Worm (Caenorhabditis elegans) whole organism, mixed stage, embryonic: Measurements from ENCODE around the gene C17G10.13.
"Not testable (repeated sequence)": the region's sequence is repeated elsewhere in the genome, so short reads cannot be mapped to it uniquely, and the experiment has no call there.

Experiments
- M03D4.4 ChIP-seq: sonication (generic microtip); optimal IDR thresholded peaks from 2 replicates; lab custom pipeline; 2017; ENCODE audit warnings: mild to moderate bottlenecking, missing genetic modification characterization, missing compliant biosample characterization
- bed-3 ChIP-seq: fragments of 200-800 bp; sonication (Bioruptor generic); optimal IDR thresholded peaks from 3 replicates; lab custom pipeline; 2018; ENCODE audit warnings: mild to moderate bottlenecking, missing genetic modification characterization, moderate library complexity, missing compliant biosample characterization
- blmp-1 ChIP-seq: fragments of 150-350 bp; optimal IDR thresholded peaks from 2 replicates; lab custom pipeline; 2014; ENCODE audit warnings: missing biosample characterization, missing genetic modification characterization
- ceh-43 ChIP-seq: fragments of 200-800 bp; sonication (Bioruptor generic); optimal IDR thresholded peaks from 2 replicates; lab custom pipeline; 2018; ENCODE audit warnings: mild to moderate bottlenecking, missing genetic modification characterization, moderate library complexity, missing compliant biosample characterization
- ceh-83 ChIP-seq: fragments of 200-800 bp; sonication (Bioruptor generic); optimal IDR thresholded peaks from 2 replicates; lab custom pipeline; 2018; ENCODE audit warnings: mild to moderate bottlenecking, missing genetic modification characterization, missing compliant biosample characterization
- ces-1 ChIP-seq: fragments of 150-350 bp; optimal IDR thresholded peaks from 2 replicates; lab custom pipeline; 2014; ENCODE audit warnings: missing biosample characterization, missing genetic modification reagents, missing genetic modification characterization
- drap-1 ChIP-seq: fragments of 200-800 bp; sonication (Bioruptor generic); optimal IDR thresholded peaks from 3 replicates; lab custom pipeline; 2018; ENCODE audit warnings: mild to moderate bottlenecking, missing genetic modification characterization, missing compliant biosample characterization
- elt-1 ChIP-seq: sonication (generic microtip); optimal IDR thresholded peaks from 2 replicates; lab custom pipeline; 2017; ENCODE audit warnings: missing genetic modification characterization, mild to moderate bottlenecking, missing compliant biosample characterization, antibody characterized with exemption, moderate library complexity, borderline replicate concordance; ENCODE audit not compliant: insufficient read depth
- elt-3 ChIP-seq: fragments of 150-350 bp; optimal IDR thresholded peaks from 2 replicates; lab custom pipeline; 2014; ENCODE audit warnings: missing biosample characterization, missing genetic modification characterization
- flh-1 ChIP-seq: fragments of 200-800 bp; sonication (Bioruptor generic); optimal IDR thresholded peaks from 2 replicates; lab custom pipeline; 2018; ENCODE audit warnings: mild to moderate bottlenecking, missing genetic modification characterization, moderate library complexity, missing compliant biosample characterization
- ham-2 ChIP-seq: fragments of 200-800 bp; sonication (Bioruptor generic); optimal IDR thresholded peaks from 2 replicates; lab custom pipeline; 2018; ENCODE audit warnings: mild to moderate bottlenecking, missing genetic modification characterization, missing compliant biosample characterization
- hlh-1 ChIP-seq: fragments of 150-350 bp; optimal IDR thresholded peaks from 2 replicates; lab custom pipeline; 2014; ENCODE audit warnings: missing biosample characterization, missing genetic modification reagents, missing genetic modification characterization
- lin-32 ChIP-seq: fragments of 200-800 bp; sonication (Bioruptor generic); optimal IDR thresholded peaks from 2 replicates; lab custom pipeline; 2018; ENCODE audit warnings: mild to moderate bottlenecking, missing genetic modification characterization, missing compliant biosample characterization
- lsy-2 ChIP-seq: fragments of 150-350 bp; optimal IDR thresholded peaks from 2 replicates; lab custom pipeline; 2014; ENCODE audit warnings: missing biosample characterization, missing genetic modification characterization
- mab-5 ChIP-seq: fragments of 150-350 bp; optimal IDR thresholded peaks from 2 replicates; lab custom pipeline; 2014; ENCODE audit warnings: missing biosample characterization, missing genetic modification characterization
- mep-1 ChIP-seq: fragments of 150-350 bp; optimal IDR thresholded peaks from 2 replicates; lab custom pipeline; 2017; ENCODE audit warnings: missing biosample characterization, missing genetic modification reagents, missing genetic modification characterization, inconsistent platforms
- mls-2 ChIP-seq: sonication (generic microtip); optimal IDR thresholded peaks from 2 replicates; lab custom pipeline; 2016; ENCODE audit warnings: mild to moderate bottlenecking, missing genetic modification characterization, moderate library complexity, missing compliant biosample characterization
- nhr-12 ChIP-seq: fragments of 150-350 bp; optimal IDR thresholded peaks from 2 replicates; lab custom pipeline; 2014; ENCODE audit warnings: missing biosample characterization, missing genetic modification characterization
- nhr-2 ChIP-seq: fragments of 150-350 bp; optimal IDR thresholded peaks from 2 replicates; lab custom pipeline; 2014; ENCODE audit warnings: missing biosample characterization, missing genetic modification characterization
- nhr-237 ChIP-seq: fragments of 150-350 bp; optimal IDR thresholded peaks from 2 replicates; lab custom pipeline; 2014; ENCODE audit warnings: missing biosample characterization, missing genetic modification characterization
- nhr-28 ChIP-seq: fragments of 150-350 bp; optimal IDR thresholded peaks from 2 replicates; lab custom pipeline; 2014; ENCODE audit warnings: missing biosample characterization, missing genetic modification characterization
- nhr-76 ChIP-seq: sonication (generic microtip); optimal IDR thresholded peaks from 2 replicates; lab custom pipeline; 2017; ENCODE audit warnings: missing biosample characterization, missing genetic modification characterization
- pha-4 ChIP-seq: fragments of 150-350 bp; optimal IDR thresholded peaks from 2 replicates; lab custom pipeline; 2018; ENCODE audit warnings: missing biosample characterization, missing genetic modification reagents, missing genetic modification characterization
- sem-2 ChIP-seq: fragments of 200-800 bp; sonication (Bioruptor generic); optimal IDR thresholded peaks from 2 replicates; lab custom pipeline; 2018; ENCODE audit warnings: mild to moderate bottlenecking, missing genetic modification characterization, missing compliant biosample characterization
- snpc-4 ChIP-seq: fragments of 150-350 bp; optimal IDR thresholded peaks from 2 replicates; lab custom pipeline; 2014; ENCODE audit warnings: missing biosample characterization, missing genetic modification characterization
- sptf-1 ChIP-seq: sonication (generic microtip); optimal IDR thresholded peaks from 2 replicates; lab custom pipeline; 2017; ENCODE audit warnings: mild to moderate bottlenecking, missing genetic modification characterization, moderate library complexity, missing compliant biosample characterization
- tbx-8 ChIP-seq: fragments of 200-800 bp; sonication (Bioruptor generic); optimal IDR thresholded peaks from 2 replicates; lab custom pipeline; 2018; ENCODE audit warnings: mild to moderate bottlenecking, missing genetic modification characterization, moderate library complexity, missing compliant biosample characterization
- unc-120 ChIP-seq: sonication (generic microtip); optimal IDR thresholded peaks from 2 replicates; lab custom pipeline; 2017; ENCODE audit warnings: missing genetic modification characterization, missing compliant biosample characterization; ENCODE audit not compliant: poor library complexity, severe bottlenecking
- unc-39 ChIP-seq: fragments of 150-350 bp; optimal IDR thresholded peaks from 2 replicates; lab custom pipeline; 2014; ENCODE audit warnings: missing biosample characterization, missing genetic modification characterization
- unc-62 ChIP-seq: fragments of 150-350 bp; optimal IDR thresholded peaks from 2 replicates; lab custom pipeline; 2014; ENCODE audit warnings: missing biosample characterization, missing genetic modification reagents, missing genetic modification characterization
- ztf-11 ChIP-seq: fragments of 150-350 bp; optimal IDR thresholded peaks from 2 replicates; lab custom pipeline; 2014; ENCODE audit warnings: missing biosample characterization, missing genetic modification characterization

Gene C17G10.13

DNA sequence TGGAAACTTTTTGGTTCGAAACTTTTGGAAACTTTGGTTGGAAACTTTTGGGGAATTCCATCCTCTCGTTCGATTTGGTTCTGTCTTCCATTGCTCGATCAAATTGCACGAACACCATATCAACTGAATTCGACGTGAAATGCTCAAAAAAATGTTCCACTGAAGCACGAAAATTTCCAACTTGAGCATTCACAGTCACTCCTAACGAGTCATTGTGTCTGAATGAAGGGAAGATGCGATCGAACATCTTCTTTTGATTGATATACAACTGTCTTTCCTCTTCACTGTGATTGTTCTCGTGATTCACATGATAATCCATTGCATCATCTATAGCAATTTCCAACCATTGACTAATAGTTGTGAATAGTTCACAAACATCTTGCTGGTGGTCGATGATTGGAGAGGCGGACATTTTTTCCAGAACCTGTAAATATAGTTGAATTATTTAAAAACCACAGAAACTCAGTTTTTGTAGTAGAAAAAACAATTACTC is 38.8 kb upstream of the C17G10.13 start, which contains the start of gene F59E12.15:
F59E12.15 (minus strand) TSS at position 51 of the 493 bp plus-strand sequence.
- TF ChIP-seq elt-1 (tag; lab: Kevin White, UChicago) (no peak), blmp-1 (no peak), mep-1 (tag; lab: Kevin White, UChicago) (no peak), unc-39 (tag; lab: Kevin White, UChicago) (no peak), lsy-2 (tag; lab: Kevin White, UChicago) (no peak), hlh-1 (no peak), lin-32 (GFP tag; lab: Kevin White, UChicago) (no peak), nhr-76 (tag; lab: Kevin White, UChicago) (no peak), nhr-12 (no peak), pha-4 (tag; lab: Kevin White, UChicago) (no peak)

DNA sequence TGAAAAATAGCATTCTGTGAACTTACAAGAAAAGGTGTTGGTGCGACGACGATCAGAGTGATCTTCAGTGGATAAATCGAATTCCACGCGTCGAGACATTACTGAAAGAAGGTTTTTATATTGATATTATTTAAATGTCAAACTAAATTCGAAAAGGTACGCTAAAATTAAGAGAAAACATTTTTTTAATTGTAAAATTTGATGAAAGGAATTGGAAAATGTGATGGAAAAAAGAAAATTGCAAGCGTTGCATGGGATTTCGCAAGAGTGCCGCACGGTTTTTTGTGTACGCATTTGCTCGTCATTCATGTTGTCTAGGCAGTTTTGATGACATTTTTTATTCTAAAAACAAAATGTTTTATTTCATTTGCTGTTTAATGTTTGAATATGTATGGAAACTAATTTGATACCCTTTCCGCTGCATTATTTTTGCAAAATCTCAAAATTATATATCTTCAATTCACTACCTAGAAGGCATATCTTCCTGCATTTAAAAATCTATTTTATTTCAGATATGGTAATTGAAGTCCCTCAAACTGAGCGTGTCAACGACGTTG is 32.9 kb upstream of the C17G10.13 start, which contains the start of the genes eif-3.L and npl-4.2:
eif-3.L (minus strand) TSS at position 101 of the 557 bp plus-strand sequence.
npl-4.2 (plus strand) TSS at position 507 of the 557 bp plus-strand sequence.
- not testable (repeated sequence) for TF ChIP-seq pha-4 (tag; lab: Kevin White, UChicago); sem-2 (GFP tag; lab: Kevin White, UChicago); M03D4.4 (tag; lab: Kevin White, UChicago)

ce11 chrII:5619298-5619697 is 29.7 kb upstream of the C17G10.13 start, which contains the start of gene dhs-6:
TSS of gene dhs-6 (minus strand) at chrII:5619319.
- no peak for TF ChIP-seq sem-2 (GFP tag; lab: Kevin White, UChicago)
- no peak for TF ChIP-seq snpc-4 (tag; lab: Kevin White, UChicago)
- no peak for TF ChIP-seq ceh-43 (GFP tag; lab: Kevin White, UChicago)
- TF ChIP-seq elt-3: no peak
- no peak for TF ChIP-seq M03D4.4 (tag; lab: Kevin White, UChicago)
- no peak for TF ChIP-seq nhr-237 (tag; lab: Kevin White, UChicago)
- no peak for TF ChIP-seq nhr-28
- no peak for TF ChIP-seq hlh-1
- TF ChIP-seq unc-39 (tag; lab: Kevin White, UChicago): no peak
- no peak for TF ChIP-seq ceh-83
- TF ChIP-seq, all 35 proteins: peak for 0

ce11 chrII:5607756-5608155 is 18.2 kb upstream of the C17G10.13 start, which contains the start of gene C17G10.7:
TSS of gene C17G10.7 (minus strand) at chrII:5607856.
- TF ChIP-seq drap-1 (no peak), unc-39 (tag; lab: Kevin White, UChicago) (no peak), nhr-28 (no peak), blmp-1 (no peak), hlh-1 (no peak), mab-5 (tag; lab: Kevin White, UChicago) (no peak), ceh-83 (no peak), nhr-237 (tag; lab: Kevin White, UChicago) (no peak), flh-1 (GFP tag; lab: Kevin White, UChicago) (no peak), nhr-2 (tag; lab: Kevin White, UChicago) (no peak), ham-2 (GFP tag; lab: Kevin White, UChicago) (no peak), ztf-11 (tag; lab: Kevin White, UChicago) (no peak), nhr-76 (tag; lab: Kevin White, UChicago) (no peak), sptf-1 (tag; lab: Kevin White, UChicago) (no peak), unc-120 (tag; lab: Kevin White, UChicago) (no peak), elt-3 (no peak), tbx-8 (GFP tag; lab: Kevin White, UChicago) (no peak), bed-3 (GFP tag; lab: Kevin White, UChicago) (no peak), mls-2 (no peak)
- TF ChIP-seq, all 35 proteins: peak for 0

DNA sequence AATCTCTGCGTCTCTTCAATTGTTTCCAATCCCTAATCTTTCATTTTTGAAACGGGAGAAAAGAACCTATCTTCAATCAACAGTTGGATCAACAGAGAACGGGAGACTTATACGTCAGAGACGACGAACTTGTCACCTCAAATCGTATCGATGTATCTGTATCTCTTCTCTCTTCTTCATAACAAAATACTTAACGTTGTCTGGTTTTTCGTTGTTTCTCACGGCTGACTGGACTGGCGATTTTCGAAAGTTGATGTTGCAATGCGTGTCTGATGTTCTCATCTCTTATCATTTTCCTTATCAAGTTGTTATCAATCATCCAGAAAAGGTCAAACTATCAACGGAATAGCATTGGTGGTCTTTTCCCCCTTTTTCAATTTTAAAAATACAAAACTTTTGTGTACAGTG is 16.0 kb upstream of the C17G10.13 start:
- TF ChIP-seq unc-62 (GFP tag; lab: Kevin White, UChicago) (peak; percentile 57), elt-3 (peak; percentile 84), bed-3 (GFP tag; lab: Kevin White, UChicago) (no peak), ces-1 (GFP tag; lab: Kevin White, UChicago) (no peak), snpc-4 (tag; lab: Kevin White, UChicago) (no peak), mep-1 (tag; lab: Kevin White, UChicago) (no peak)
